Worm (Caenorhabditis elegans): ENCODE data around the gene K11H12.4.
A peak's percentile ranks its signal among the peaks of the same experiment; 100 is the strongest.

K11H12.4 gene

DNA sequence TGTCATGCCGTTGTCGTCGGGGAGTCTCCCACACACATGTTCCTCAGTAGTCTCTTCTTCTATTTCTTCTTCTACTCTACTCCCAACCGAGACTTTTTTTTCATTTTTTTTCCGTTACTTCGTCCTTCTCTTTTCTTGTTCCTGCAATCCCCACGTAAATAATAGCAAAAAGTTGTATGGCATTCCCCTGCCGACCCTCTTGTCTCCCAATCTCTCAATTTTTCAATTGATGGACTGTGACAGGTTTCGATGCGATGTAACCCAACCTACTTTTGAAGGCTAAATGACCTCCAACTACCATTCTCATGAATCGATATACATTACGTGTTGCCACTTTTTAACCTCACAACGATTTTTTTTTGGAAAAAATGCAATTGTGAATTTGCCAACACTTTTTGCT is 11.6 kb downstream of the K11H12.4 start:
- TF ChIP-seq lin-40 (tag; optimal IDR thresholded peaks at IDR 0.05) (peak; percentile 6), C17E4.6 (GFP tag; IDR thresholded peaks at IDR 0.05) (no peak), somi-1 (GFP tag; optimal IDR thresholded peaks at IDR 0.05) (peak; percentile 23)

DNA sequence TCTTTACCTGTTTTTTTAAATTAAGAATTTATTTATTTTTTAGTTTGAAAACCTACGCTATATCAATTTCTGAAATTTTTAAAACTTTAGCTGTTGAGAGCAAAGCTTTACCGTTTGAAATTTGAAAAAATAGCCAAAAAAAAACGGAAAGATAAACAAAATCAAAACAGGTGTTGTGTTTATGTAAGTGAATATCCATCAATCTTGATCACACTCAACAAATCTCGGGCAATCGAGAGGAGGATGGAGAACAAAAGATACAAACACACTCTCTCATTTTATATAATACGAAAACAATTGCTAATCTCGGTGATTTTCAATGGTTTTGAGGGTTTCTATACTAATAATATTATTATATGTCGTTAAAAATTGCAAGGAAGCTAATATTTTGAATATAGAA is 14.1 kb downstream of the K11H12.4 start:
- no peak for TF ChIP-seq chd-7 (tag; optimal IDR thresholded peaks at IDR 0.05)
- no peak for TF ChIP-seq F49E8.2 (tag; optimal IDR thresholded peaks at IDR 0.05; ENCODE audit: insufficient read depth)
- no peak for TF ChIP-seq nhr-179 (tag; optimal IDR thresholded peaks at IDR 0.05)
- TF ChIP-seq T07F8.4 (tag; optimal IDR thresholded peaks at IDR 0.05): no peak
- TF ChIP-seq ceh-79 (tag; optimal IDR thresholded peaks at IDR 0.05): no peak
- TF ChIP-seq snpc-1.3 (tag; optimal IDR thresholded peaks at IDR 0.05; ENCODE audit: insufficient read depth): no peak
- no peak for TF ChIP-seq ztf-3 (GFP tag; optimal IDR thresholded peaks at IDR 0.05)
- TF ChIP-seq athp-1 (tag; optimal IDR thresholded peaks at IDR 0.05): no peak
- TF ChIP-seq snpc-4 (GFP tag; optimal IDR thresholded peaks at IDR 0.05): no peak
- TF ChIP-seq snpc-4 (tag; optimal IDR thresholded peaks at IDR 0.05): no peak
- TF ChIP-seq die-1 (tag; optimal IDR thresholded peaks at IDR 0.05): no peak
- no peak for TF ChIP-seq unc-62 (GFP tag; optimal IDR thresholded peaks at IDR 0.05)
- no peak for TF ChIP-seq egrh-3 (GFP tag; IDR thresholded peaks at IDR 0.05)
- TF ChIP-seq somi-1 (GFP tag; optimal IDR thresholded peaks at IDR 0.05): no peak
- no peak for TF ChIP-seq pbrm-1 (GFP tag; IDR thresholded peaks at IDR 0.05)
- no peak for TF ChIP-seq C06A6.2 (GFP tag; conservative IDR thresholded peaks at IDR 0.05)

DNA sequence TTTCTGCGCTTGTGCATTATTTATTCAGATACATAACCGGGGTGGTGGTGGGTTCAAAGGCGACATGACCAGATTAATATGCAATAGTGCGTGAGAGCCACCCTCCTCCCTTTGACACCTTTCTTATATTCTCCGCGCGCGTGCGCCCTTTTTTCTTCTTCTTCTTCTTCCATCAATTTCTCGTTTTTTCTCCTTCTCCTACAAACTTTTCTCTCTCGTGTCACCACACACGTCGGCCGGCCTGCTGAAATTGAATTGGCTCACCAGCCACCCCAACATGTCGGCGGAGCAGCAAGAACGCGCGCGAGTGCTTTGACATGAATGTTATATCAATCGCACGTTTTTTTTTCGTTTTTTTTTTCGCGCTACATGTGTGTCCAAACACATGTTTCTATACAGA is 16.1 kb downstream of the K11H12.4 start:
- TF ChIP-seq mes-4 (tag; optimal IDR thresholded peaks at IDR 0.05) (no peak), zfh-2 (GFP tag; conservative IDR thresholded peaks at IDR 0.05) (peak; percentile 65), Y53F4B.3 (GFP tag; IDR thresholded peaks at IDR 0.05) (no peak), rpc-1 (optimal IDR thresholded peaks at IDR 0.05) (no peak), rpc-1 (tag; optimal IDR thresholded peaks at IDR 0.05) (no peak)

DNA sequence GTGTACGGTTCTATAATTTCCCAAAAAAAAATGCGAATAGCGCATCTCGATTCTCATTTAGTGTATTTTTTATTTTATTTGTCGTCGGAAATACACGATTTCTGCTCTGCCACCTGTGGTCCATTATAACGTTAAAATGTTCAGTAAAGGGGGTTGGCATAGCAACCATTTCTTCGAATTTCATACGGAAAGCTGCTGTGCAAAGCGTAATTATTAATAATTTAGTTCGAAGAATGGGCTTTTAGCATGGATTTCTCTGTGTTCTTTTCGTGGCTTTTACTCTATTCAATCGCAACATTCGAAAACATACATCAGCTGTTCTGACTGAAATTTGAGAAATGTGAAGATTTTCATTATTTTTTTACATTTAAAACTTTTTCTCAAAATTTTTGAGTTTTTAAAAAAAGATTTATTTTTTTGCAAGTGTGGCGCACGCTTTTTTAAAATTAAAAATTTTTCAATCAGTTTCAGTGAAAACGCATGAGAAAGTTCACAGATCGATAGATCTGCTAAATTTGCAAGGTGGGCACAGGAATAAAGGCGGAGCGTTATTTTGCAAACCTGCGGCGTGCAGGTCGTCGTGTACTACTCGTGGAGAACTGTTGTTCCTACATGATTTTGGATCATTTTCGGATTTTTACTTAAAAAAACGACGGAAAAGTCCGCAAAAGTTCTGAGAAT is 17.0 kb downstream of the K11H12.4 start:
- TF ChIP-seq ceh-91 (GFP tag; IDR thresholded peaks at IDR 0.05): no peak
- TF ChIP-seq ceh-100 (GFP tag; IDR thresholded peaks at IDR 0.05): no peak
- TF ChIP-seq repo-1 (tag; optimal IDR thresholded peaks at IDR 0.05): peak; percentile 63
- TF ChIP-seq ccch-3 (GFP tag; optimal IDR thresholded peaks at IDR 0.05): no peak
- no peak for TF ChIP-seq F22D6.2 (tag; optimal IDR thresholded peaks at IDR 0.05)
- TF ChIP-seq mxl-1 (tag; optimal IDR thresholded peaks at IDR 0.05): no peak
- TF ChIP-seq hrde-1 (tag; optimal IDR thresholded peaks at IDR 0.05; ENCODE audit: borderline replicate concordance): no peak
- TF ChIP-seq lsy-27 (tag; optimal IDR thresholded peaks at IDR 0.05; ENCODE audit: borderline replicate concordance, insufficient read depth): no peak
- TF ChIP-seq mel-28 (tag; optimal IDR thresholded peaks at IDR 0.05; ENCODE audit: borderline replicate concordance): no peak
- no peak for TF ChIP-seq cebp-1 (GFP tag; IDR thresholded peaks at IDR 0.05)
- peak; percentile 54 for TF ChIP-seq cebp-1 (tag; optimal IDR thresholded peaks at IDR 0.05)
- TF ChIP-seq lin-35 (GFP tag; optimal IDR thresholded peaks at IDR 0.05): no peak
- TF ChIP-seq madf-8 (GFP tag; conservative IDR thresholded peaks at IDR 0.05): no peak
- TF ChIP-seq snpc-1.1 (tag; optimal IDR thresholded peaks at IDR 0.05; ENCODE audit: insufficient read depth): no peak
- no peak for TF ChIP-seq madf-3 (GFP tag; IDR thresholded peaks at IDR 0.05)
- TF ChIP-seq sdz-38 (tag; optimal IDR thresholded peaks at IDR 0.05): no peak
- TF ChIP-seq hmg-1.2 (GFP tag; IDR thresholded peaks at IDR 0.05): 0 out of 2 replicates have a peak, but pooled peaks have one; percentile 16
- no peak for TF ChIP-seq T26A5.8 (tag; optimal IDR thresholded peaks at IDR 0.05)

Data from whole organism, young adult.